Fruit fly (Drosophila melanogaster) S2 (cell line): ENCODE data around the gene CG7668.

Experiments used
- CG8478 ChIP-seq: fragments of >200 bp; optimal IDR thresholded peaks from 2 replicates; lab custom pipeline; 2018
- CTCF ChIP-seq, 2 experiments: fragments of >200 bp; optimal IDR thresholded peaks; 2 replicates each; lab custom pipeline; 2018

- TF ChIP-seq CG8478 (lab: Kevin White, UChicago): no peak
- no peak for TF ChIP-seq CTCF (optimal IDR thresholded peaks at IDR 0.05; lab: Kevin White, UChicago)
Measured at dm6 chr3L:19981385-19981784, 21.2 kb upstream of the CG7668 start, which contains the start of gene CG17732.
